Fruit fly (Drosophila melanogaster): Measurements from ENCODE around the gene CG7991.

DNA sequence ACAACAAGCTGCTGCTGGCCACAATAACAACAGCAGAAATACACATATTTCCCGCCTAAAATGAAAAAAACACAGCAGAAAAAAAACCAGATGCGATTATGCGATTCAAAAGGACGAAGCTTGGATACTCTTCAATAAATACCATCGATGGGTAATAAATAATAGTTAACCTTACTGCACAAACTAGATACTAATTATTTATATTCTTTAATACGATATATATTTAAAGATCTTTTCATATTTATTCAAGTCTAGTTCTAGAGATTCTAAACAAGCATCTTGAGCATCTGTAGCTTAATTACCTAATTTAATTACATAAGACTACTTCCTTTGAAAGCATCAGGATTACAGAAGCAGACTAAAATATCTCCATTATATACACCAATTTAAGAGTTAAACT, 13.7 kb downstream of the CG7991 start:
- no peak for TF ChIP-seq CG14711 (tag; optimal IDR thresholded peaks at IDR 0.05)
- TF ChIP-seq CG1620 (GFP tag; optimal IDR thresholded peaks at IDR 0.05) = no peak
- no peak for TF ChIP-seq cnc (optimal IDR thresholded peaks at IDR 0.05)
- TF ChIP-seq kay (GFP tag; ENCODE audit: borderline replicate concordance) = no peak
- no peak for TF ChIP-seq Clk (GFP tag; optimal IDR thresholded peaks at IDR 0.05)
- TF ChIP-seq CG12768 (GFP tag; optimal IDR thresholded peaks at IDR 0.05) = no peak
- TF ChIP-seq ovo (GFP tag; optimal IDR thresholded peaks at IDR 0.05) = no peak
- TF ChIP-seq bab1 (GFP tag; optimal IDR thresholded peaks at IDR 0.05) = no peak
- TF ChIP-seq cic (GFP tag; optimal IDR thresholded peaks at IDR 0.05) = no peak
- no peak for TF ChIP-seq CG7045 (GFP tag; optimal IDR thresholded peaks at IDR 0.05)

Data from whole organism, adult.